Worm (Caenorhabditis elegans): ENCODE data around the gene tph-1.

Gene tph-1

ce11 chrII:7545364-7545763, 3.8 kb upstream of the tph-1 start:
- peak; percentile 38 for TF ChIP-seq mxl-3 (GFP tag; optimal IDR thresholded peaks at IDR 0.05)
- no peak for TF ChIP-seq ztf-11 (tag; optimal IDR thresholded peaks at IDR 0.05)
- TF ChIP-seq nhr-28 (tag; optimal IDR thresholded peaks at IDR 0.05) = peak; percentile 42
- no peak for TF ChIP-seq rbr-2 (tag; optimal IDR thresholded peaks at IDR 0.05)
- no peak for TF ChIP-seq F49E8.2 (tag; optimal IDR thresholded peaks at IDR 0.05; ENCODE audit: borderline replicate concordance)
- peak; percentile 69 for TF ChIP-seq ama-1 (optimal IDR thresholded peaks at IDR 0.05)
- peak in 1 of 2 experiments; percentile 29 for TF ChIP-seq mdl-1 (tag; optimal IDR thresholded peaks at IDR 0.05)
- TF ChIP-seq hlh-11 (tag; optimal IDR thresholded peaks at IDR 0.05) = peak; percentile 58
- TF ChIP-seq tag-97 (GFP tag; IDR thresholded peaks at IDR 0.05) = no peak
- no peak for TF ChIP-seq nhr-77 (tag; optimal IDR thresholded peaks at IDR 0.05)
- peak; percentile 94 for TF ChIP-seq aha-1 (tag)
- no peak for TF ChIP-seq pqm-1 (tag; optimal IDR thresholded peaks at IDR 0.05)
- TF ChIP-seq T26A8.4 (GFP tag; IDR thresholded peaks at IDR 0.05) = peak; percentile 53; the same call in 1 of the 2 replicates

- TF ChIP-seq zip-2 (tag; optimal IDR thresholded peaks at IDR 0.05) (no peak), unc-62 (GFP tag; optimal IDR thresholded peaks at IDR 0.05 in 1 of 2) (peak in 1 of 2 experiments; percentile 96), unc-62 (tag; optimal IDR thresholded peaks at IDR 0.05) (no peak)
These were observed 1.9 kb upstream of the tph-1 start for ce11 chrII:7547269-7547668.

DNA sequence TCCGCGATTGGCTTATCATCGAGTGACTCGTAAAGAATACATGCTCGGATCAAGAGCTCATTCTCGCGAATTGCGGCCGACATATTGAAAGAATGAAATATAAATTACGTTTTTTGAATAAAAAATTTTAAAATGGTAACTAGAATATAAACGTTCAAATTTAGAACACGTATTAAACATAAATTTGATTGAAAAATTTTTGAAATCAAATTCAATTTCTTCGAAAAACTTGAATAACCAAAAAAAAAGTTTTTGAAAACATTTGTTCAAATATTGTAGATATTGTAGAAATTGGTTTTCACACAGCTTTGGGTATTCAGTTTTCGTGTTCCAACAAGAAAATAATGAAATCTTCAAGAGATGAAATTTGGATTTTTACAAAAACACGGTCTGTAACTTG, 1.1 kb upstream of the tph-1 start, which contains the start of gene fbxa-224:
Gene fbxa-224 (minus strand): TSS at position 101 of the 400 bp plus-strand sequence.
- TF ChIP-seq daf-8 (GFP tag; IDR thresholded peaks at IDR 0.05) (no peak), rbr-2 (tag; optimal IDR thresholded peaks at IDR 0.05) (no peak), lin-29 (GFP tag; IDR thresholded peaks at IDR 0.05) (no peak), lsy-2 (tag; optimal IDR thresholded peaks at IDR 0.05) (no peak), aha-1 (tag) (no peak), gei-8 (GFP tag; optimal IDR thresholded peaks at IDR 0.05) (no peak), F37D6.2 (tag; optimal IDR thresholded peaks at IDR 0.05) (no peak)

DNA sequence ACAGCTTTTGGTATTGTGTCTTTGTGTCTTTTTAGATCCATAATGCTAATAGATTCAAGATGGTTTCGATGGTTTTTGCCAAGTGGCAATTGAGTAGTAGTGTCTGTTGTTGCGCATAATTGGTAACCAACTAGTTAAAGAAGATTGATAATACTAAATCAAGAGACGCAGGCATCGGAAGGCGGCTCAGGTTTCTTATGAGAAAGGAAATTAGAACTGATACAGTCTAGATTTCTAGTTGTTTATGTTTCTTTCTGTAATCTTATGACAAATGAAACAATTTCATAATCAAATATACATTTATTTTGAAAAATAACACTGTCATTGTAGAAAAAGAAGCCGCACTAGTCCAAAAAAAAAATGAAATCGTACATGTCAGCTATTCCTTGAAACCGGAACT, 4.7 kb downstream of the tph-1 start, which contains the start of gene ZK1290.10:
Gene ZK1290.10 (minus strand): TSS at position 101 of the 400 bp plus-strand sequence.
- TF ChIP-seq aha-1 (tag) = peak; percentile 19
- TF ChIP-seq hif-1 (tag; optimal IDR thresholded peaks at IDR 0.05) = no peak

DNA sequence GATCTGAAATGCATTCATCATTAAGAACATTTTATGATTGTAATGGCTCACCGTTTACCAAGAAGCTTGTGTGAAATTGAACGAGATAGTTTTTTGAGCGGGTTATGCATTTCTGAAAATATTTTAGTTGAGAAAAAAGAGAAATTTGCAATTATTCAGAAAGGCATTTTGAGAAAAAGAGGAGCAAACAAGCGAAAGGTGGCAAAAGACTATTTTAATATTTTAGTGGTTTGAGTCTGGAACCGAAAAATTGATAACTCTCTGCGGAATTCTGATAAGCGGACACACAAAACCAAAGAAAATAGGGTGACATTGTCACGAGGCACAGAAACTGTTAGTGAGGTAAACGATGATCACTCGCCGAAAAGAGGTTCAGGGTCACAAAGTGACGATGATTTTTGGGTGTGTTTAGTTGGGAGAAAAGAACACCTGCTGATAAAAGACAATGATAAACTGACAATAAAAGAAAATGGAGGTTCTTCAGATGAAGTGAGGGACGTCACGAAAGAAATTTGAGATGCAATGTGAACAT, 5.6 kb downstream of the tph-1 start:
- TF ChIP-seq Y75B8A.6 (GFP tag; IDR thresholded peaks at IDR 0.05) (no peak), mep-1 (tag; optimal IDR thresholded peaks at IDR 0.05) (peak; percentile 55), hlh-30 (tag; optimal IDR thresholded peaks at IDR 0.05; ENCODE audit: insufficient read depth) (peak; percentile 87), nhr-41 (GFP tag; IDR thresholded peaks at IDR 0.05) (peak; percentile 42; the same call in 1 of the 2 replicates), ces-1 (GFP tag; optimal IDR thresholded peaks at IDR 0.05) (no peak), madf-5 (GFP tag; IDR thresholded peaks at IDR 0.05) (no peak), T20F7.1 (GFP tag; optimal IDR thresholded peaks at IDR 0.05) (peak; percentile 34), lin-1 (GFP tag; IDR thresholded peaks at IDR 0.05) (peak; percentile 84), nhr-76 (tag; optimal IDR thresholded peaks at IDR 0.05) (no peak), set-16 (GFP tag; IDR thresholded peaks at IDR 0.05) (no peak), dve-1 (tag; optimal IDR thresholded peaks at IDR 0.05; ENCODE audit: insufficient read depth) (peak; percentile 91), nhr-102 (tag; optimal IDR thresholded peaks at IDR 0.05) (peak; percentile 66), dmd-8 (GFP tag; IDR thresholded peaks at IDR 0.05) (no peak), dmd-6 (GFP tag; IDR thresholded peaks at IDR 0.05) (peak; percentile 98), lin-15B (tag; optimal IDR thresholded peaks at IDR 0.05) (no peak), pqm-1 (tag; optimal IDR thresholded peaks at IDR 0.05) (peak; percentile 53), unc-62 (GFP tag; optimal IDR thresholded peaks at IDR 0.05 in 1 of 2) (peak in 1 of 2 experiments; percentile 98), unc-62 (tag; optimal IDR thresholded peaks at IDR 0.05) (no peak), egl-27 (tag; optimal IDR thresholded peaks at IDR 0.05) (no peak), arid-1 (GFP tag; conservative IDR thresholded peaks at IDR 0.05) (no peak), nhr-42 (GFP tag; IDR thresholded peaks at IDR 0.05) (0 out of 2 replicates have a peak, but pooled peaks have one; percentile 20), zfp-2 (tag; optimal IDR thresholded peaks at IDR 0.05) (no peak), daf-16 (GFP tag; optimal IDR thresholded peaks at IDR 0.05) (no peak), daf-16 (tag; optimal IDR thresholded peaks at IDR 0.05) (peak; percentile 85), php-3 (GFP tag; IDR thresholded peaks at IDR 0.05) (peak; percentile 74)

Data from whole organism, L4 larva.